Worm (Caenorhabditis elegans) whole organism, L3 larva: ENCODE measurements around the gene lmtr-5.

Experiments used
- daf-12 ChIP-seq: fragments of 150-350 bp; optimal IDR thresholded peaks from 2 replicates; lab custom pipeline; 2014; ENCODE audit warnings: missing biosample characterization, missing genetic modification reagents, missing genetic modification characterization
- egl-27 ChIP-seq: sonication (generic microtip); optimal IDR thresholded peaks from 4 replicates; lab custom pipeline; 2017; ENCODE audit warnings: missing biosample characterization, missing genetic modification reagents, missing genetic modification characterization
- fkh-10 ChIP-seq: sonication (generic microtip); optimal IDR thresholded peaks from 2 replicates; lab custom pipeline; 2017; ENCODE audit warnings: missing biosample characterization, missing genetic modification reagents, missing genetic modification characterization
- mdl-1 ChIP-seq: fragments of 150-350 bp; optimal IDR thresholded peaks from 2 replicates; lab custom pipeline; 2014; ENCODE audit warnings: missing biosample characterization, missing genetic modification characterization
- nhr-23 ChIP-seq: fragments of 150-350 bp; optimal IDR thresholded peaks from 2 replicates; lab custom pipeline; 2014; ENCODE audit warnings: missing biosample characterization, missing genetic modification reagents, missing genetic modification characterization
- nhr-237 ChIP-seq: fragments of 150-350 bp; optimal IDR thresholded peaks from 2 replicates; lab custom pipeline; 2014; ENCODE audit warnings: missing biosample characterization, missing genetic modification characterization
- nhr-28 ChIP-seq: fragments of 150-350 bp; optimal IDR thresholded peaks from 2 replicates; lab custom pipeline; 2014; ENCODE audit warnings: missing biosample characterization, missing genetic modification characterization
- nhr-77 ChIP-seq: fragments of 150-350 bp; optimal IDR thresholded peaks from 2 replicates; lab custom pipeline; 2014; ENCODE audit warnings: missing biosample characterization, missing genetic modification characterization
- unc-39 ChIP-seq: sonication (generic microtip); optimal IDR thresholded peaks from 4 replicates; lab custom pipeline; 2017; ENCODE audit warnings: missing biosample characterization, missing genetic modification characterization
- unc-62 ChIP-seq: fragments of 150-350 bp; sonication (generic microtip); optimal IDR thresholded peaks from 4 replicates; lab custom pipeline; 2014; ENCODE audit warnings: missing biosample characterization, missing genetic modification reagents, missing genetic modification characterization
- ztf-4 ChIP-seq: fragments of 150-350 bp; optimal IDR thresholded peaks from 2 replicates; lab custom pipeline; 2014; ENCODE audit warnings: missing biosample characterization, missing genetic modification characterization

DNA sequence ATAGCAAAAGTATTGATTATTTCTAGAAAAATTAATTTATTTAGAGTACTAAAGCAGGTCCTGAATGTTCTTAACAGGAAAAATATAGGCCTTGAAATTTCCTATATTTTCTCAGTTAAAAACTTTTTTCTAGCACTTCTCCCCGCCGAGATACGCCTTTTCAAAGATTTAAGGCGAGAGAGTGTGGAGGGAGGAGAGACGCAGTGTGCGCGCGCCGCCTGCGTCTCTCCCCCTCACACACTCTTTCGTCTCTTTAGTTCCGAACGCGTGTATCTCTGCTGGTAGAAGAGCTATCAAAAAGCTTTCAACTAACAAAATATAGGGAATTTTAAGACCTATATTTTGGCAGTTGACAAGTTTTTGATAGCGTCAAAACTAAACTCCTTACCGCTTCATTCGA lies 14.4 kb downstream of the lmtr-5 start:
- TF ChIP-seq nhr-28 (tag; lab: Kevin White, UChicago) (no peak), ztf-4 (no peak), mdl-1 (tag; lab: Kevin White, UChicago) (no peak), fkh-10 (GFP tag; lab: Kevin White, UChicago) (no peak), unc-62 (GFP tag; lab: Kevin White, UChicago) (no peak), daf-12 (tag; lab: Kevin White, UChicago) (no peak), unc-39 (tag; lab: Kevin White, UChicago) (no peak), nhr-23 (tag; lab: Kevin White, UChicago) (no peak), egl-27 (no peak), nhr-77 (tag; lab: Kevin White, UChicago) (no peak), nhr-237 (tag; lab: Kevin White, UChicago) (no peak)
